Fruit fly (Drosophila melanogaster): ENCODE data around the gene Cad96Ca.

Cad96Ca gene

dm6 chr3R:25232271-25232989 lies 24.3 kb upstream of the Cad96Ca start, which contains the start of gene Cad96Cb (continued):
- TF ChIP-seq ewg (GFP tag; optimal IDR thresholded peaks at IDR 0.05) (peak; percentile 75), CG17568 (GFP tag; optimal IDR thresholded peaks at IDR 0.05) (no peak), odd (GFP tag; optimal IDR thresholded peaks at IDR 0.05) (peak; percentile 90), CG16813 (GFP tag; IDR thresholded peaks at IDR 0.05; ENCODE audit: partially characterized antibody) (no peak), CG32767 (GFP tag; IDR thresholded peaks at IDR 0.05) (peak; percentile 77), mam (GFP tag; optimal IDR thresholded peaks at IDR 0.05) (peak; percentile 53), cg (GFP tag; optimal IDR thresholded peaks at IDR 0.05) (no peak), Deaf1 (tag; optimal IDR thresholded peaks at IDR 0.05) (no peak), Mrtf (GFP tag; IDR thresholded peaks at IDR 0.05) (peak; percentile 38; the same call in 1 of the 3 replicates), nmo (GFP tag; optimal IDR thresholded peaks at IDR 0.05) (peak; percentile 95), sisA (GFP tag; IDR thresholded peaks at IDR 0.05) (peak; percentile 65), CG10462 (GFP tag; optimal IDR thresholded peaks at IDR 0.05) (peak; percentile 72), vvl (GFP tag; IDR thresholded peaks at IDR 0.05) (peak; percentile 63), NK7.1 (GFP tag; optimal IDR thresholded peaks at IDR 0.05) (peak; percentile 68), CG10959 (GFP tag; IDR thresholded peaks at IDR 0.05) (peak; percentile 36), pros (GFP tag; optimal IDR thresholded peaks at IDR 0.05) (no peak), CG8290 (GFP tag; optimal IDR thresholded peaks at IDR 0.05) (no peak), CG8290 (tag; optimal IDR thresholded peaks at IDR 0.05) (peak in 1 of 2 experiments; percentile 3), CG10543 (GFP tag; optimal IDR thresholded peaks at IDR 0.05) (no peak), HLHmδ (GFP tag; optimal IDR thresholded peaks at IDR 0.05) (no peak), YL-1 (GFP tag; optimal IDR thresholded peaks at IDR 0.05) (peak; percentile 9), CG4282 (GFP tag; optimal IDR thresholded peaks at IDR 0.05) (peak; percentile 28), Hsf (GFP tag; optimal IDR thresholded peaks at IDR 0.05) (peak; percentile 81), ash1 (GFP tag; optimal IDR thresholded peaks at IDR 0.05) (no peak), pb (GFP tag; optimal IDR thresholded peaks at IDR 0.05) (peak; percentile 78), CG12299 (tag; optimal IDR thresholded peaks at IDR 0.05) (peak; percentile 8), CG2712 (tag; optimal IDR thresholded peaks at IDR 0.05) (peak; percentile 91), ttk (GFP tag; IDR thresholded peaks at IDR 0.05) (no peak; the same call in 1 of the 2 replicates), p53 (GFP tag; optimal IDR thresholded peaks at IDR 0.05) (no peak), CG4360 (GFP tag; IDR thresholded peaks at IDR 0.05) (peak; percentile 94), CG9876 (GFP tag; optimal IDR thresholded peaks at IDR 0.05) (peak; percentile 27), CG15601 (tag; optimal IDR thresholded peaks at IDR 0.05) (peak; percentile 88), gro (GFP tag; optimal IDR thresholded peaks at IDR 0.05) (no peak), ssp (GFP tag; IDR thresholded peaks at IDR 0.05) (peak; percentile 41), MTF-1 (GFP tag; optimal IDR thresholded peaks at IDR 0.05; ENCODE audit: borderline replicate concordance) (no peak), CG10274 (GFP tag; optimal IDR thresholded peaks at IDR 0.05) (peak; percentile 41), sc (optimal IDR thresholded peaks at IDR 0.05) (no peak), sc (GFP tag; optimal IDR thresholded peaks at IDR 0.05) (peak; percentile 87), CG10979 (tag; optimal IDR thresholded peaks at IDR 0.05) (peak; percentile 94), CG3838 (GFP tag; optimal IDR thresholded peaks at IDR 0.05) (peak; percentile 28), kah (GFP tag; optimal IDR thresholded peaks at IDR 0.05) (peak; percentile 80), CG8478 (optimal IDR thresholded peaks at IDR 0.05) (no peak), E2f2 (GFP tag; IDR thresholded peaks at IDR 0.05) (peak; percentile 50), CG3995 (GFP tag; optimal IDR thresholded peaks at IDR 0.05) (peak; percentile 5), CG6175 (GFP tag; IDR thresholded peaks at IDR 0.05) (0 out of 3 replicates have a peak, but pooled peaks have one; percentile 41), salm (tag; optimal IDR thresholded peaks at IDR 0.05) (peak; percentile 77), Sry-β (GFP tag; optimal IDR thresholded peaks at IDR 0.05) (peak; percentile 45), B-H1 (GFP tag; IDR thresholded peaks at IDR 0.05) (no peak; the same call in 2 of the 3 replicates), bowl (GFP tag; IDR thresholded peaks at IDR 0.05) (no peak), CG11456 (GFP tag; IDR thresholded peaks at IDR 0.05) (no peak), Chrac-16 (GFP tag; optimal IDR thresholded peaks at IDR 0.05) (peak; percentile 83)
